Fruit fly (Drosophila melanogaster) whole organism, embryonic: ENCODE measurements around the gene Cyp4d1.
A peak's percentile ranks its signal among the peaks of the same experiment; 100 is the strongest.

Experiments
- Ada2b ChIP-seq: fragments of 200-800 bp; sonication (Bioruptor generic); IDR thresholded peaks from 2 replicates; pipeline ENCODE4 v1.3.6; 2022; ENCODE audit warnings: missing biosample characterization, missing genetic modification characterization
- Atf-2 ChIP-seq: fragments of 200-800 bp; sonication (Bioruptor generic); optimal IDR thresholded peaks from 2 replicates; lab custom pipeline; 2016; ENCODE audit warnings: missing biosample characterization, missing genetic modification characterization
- CG10209 ChIP-seq: fragments of 200-800 bp; sonication (Bioruptor generic); optimal IDR thresholded peaks from 3 replicates; lab custom pipeline; 2017; ENCODE audit warnings: missing biosample characterization, mild to moderate bottlenecking, missing genetic modification characterization, missing genetic modification reagents
- CG10565 ChIP-seq: fragments of 200-800 bp; sonication (Bioruptor generic); optimal IDR thresholded peaks from 3 replicates; lab custom pipeline; 2016; ENCODE audit warnings: missing biosample characterization, mild to moderate bottlenecking, missing genetic modification characterization
- CG11504 ChIP-seq: fragments of 200-800 bp; sonication (Bioruptor generic); optimal IDR thresholded peaks from 3 replicates; lab custom pipeline; 2019; ENCODE audit warnings: missing biosample characterization, mild to moderate bottlenecking, missing genetic modification characterization, moderate library complexity
- CG11560 ChIP-seq: fragments of 200-800 bp; sonication (Bioruptor generic); IDR thresholded peaks from 3 replicates; pipeline ENCODE4 v1.3.6; 2022; ENCODE audit warnings: missing biosample characterization, missing genetic modification characterization
- CG12104 ChIP-seq: fragments of 200-800 bp; sonication (Bioruptor generic); optimal IDR thresholded peaks from 3 replicates; lab custom pipeline; 2016; ENCODE audit warnings: missing biosample characterization, missing genetic modification characterization
- CG13123 ChIP-seq: fragments of 200-800 bp; sonication (Bioruptor generic); optimal IDR thresholded peaks from 2 replicates; lab custom pipeline; 2016; ENCODE audit warnings: missing biosample characterization, missing genetic modification characterization
- CG13424 ChIP-seq: fragments of 200-800 bp; sonication (Bioruptor generic); optimal IDR thresholded peaks from 2 replicates; lab custom pipeline; 2019; ENCODE audit warnings: missing biosample characterization, mild to moderate bottlenecking, missing genetic modification characterization, moderate library complexity
- CG14050 ChIP-seq: fragments of 200-800 bp; sonication (Bioruptor generic); IDR thresholded peaks from 3 replicates; pipeline ENCODE4 v1.3.6; 2022; ENCODE audit warnings: missing biosample characterization, missing genetic modification characterization
- CG16863 ChIP-seq: fragments of 200-800 bp; sonication (Bioruptor generic); optimal IDR thresholded peaks from 3 replicates; lab custom pipeline; 2016; ENCODE audit warnings: missing biosample characterization, missing genetic modification characterization
- CG17829 ChIP-seq: fragments of 200-800 bp; optimal IDR thresholded peaks from 2 replicates; lab custom pipeline; 2019; ENCODE audit warnings: missing biosample characterization, mild to moderate bottlenecking, missing genetic modification characterization, moderate library complexity
- CG1832 ChIP-seq: fragments of 200-800 bp; sonication (Bioruptor generic); optimal IDR thresholded peaks from 2 replicates; lab custom pipeline; 2017; ENCODE audit warnings: missing biosample characterization, mild to moderate bottlenecking, missing genetic modification characterization, inconsistent platforms
- CG30403 ChIP-seq: fragments of 200-800 bp; sonication (Bioruptor generic); optimal IDR thresholded peaks from 3 replicates; lab custom pipeline; 2016; ENCODE audit warnings: missing biosample characterization, missing genetic modification characterization
- CG33557 ChIP-seq: fragments of 200-800 bp; sonication (Bioruptor generic); optimal IDR thresholded peaks from 2 replicates; lab custom pipeline; 2019; ENCODE audit warnings: missing biosample characterization, mild to moderate bottlenecking, missing genetic modification characterization, moderate library complexity
- CG34224 ChIP-seq: fragments of 200-800 bp; sonication (Bioruptor generic); IDR thresholded peaks from 3 replicates; pipeline ENCODE4 v1.3.6; 2022; ENCODE audit warnings: missing biosample characterization, missing genetic modification characterization; ENCODE audit not compliant: partially characterized antibody
- CG4854 ChIP-seq: fragments of 200-800 bp; sonication (Bioruptor generic); optimal IDR thresholded peaks from 2 replicates; lab custom pipeline; 2016; ENCODE audit warnings: missing biosample characterization, missing genetic modification characterization, inconsistent platforms
- CG5953 ChIP-seq: fragments of 200-800 bp; sonication (Bioruptor generic); IDR thresholded peaks from 2 replicates; pipeline ENCODE4 v1.3.6; 2022; ENCODE audit warnings: missing biosample characterization, missing genetic modification characterization
- CG6854 ChIP-seq: fragments of 200-800 bp; sonication (Bioruptor generic); optimal IDR thresholded peaks from 3 replicates; lab custom pipeline; 2017; ENCODE audit warnings: missing biosample characterization, mild to moderate bottlenecking, missing genetic modification characterization
- CG7963 ChIP-seq: fragments of 200-800 bp; sonication (Bioruptor generic); IDR thresholded peaks from 3 replicates; pipeline ENCODE4 v1.3.6; 2022; ENCODE audit warnings: missing biosample characterization, missing genetic modification characterization; ENCODE audit not compliant: partially characterized antibody
- CG8765 ChIP-seq: fragments of 200-800 bp; sonication (Bioruptor generic); IDR thresholded peaks from 2 replicates; pipeline ENCODE4 v1.3.6; 2022; ENCODE audit warnings: missing biosample characterization, missing genetic modification characterization
- CrebB ChIP-seq: fragments of 200-800 bp; sonication (Bioruptor generic); optimal IDR thresholded peaks from 3 replicates; lab custom pipeline; 2018; ENCODE audit warnings: missing biosample characterization, mild to moderate bottlenecking, missing genetic modification characterization
- D ChIP-seq, 2 experiments: fragments of 200-800 bp in 1 of 2; fragments of >200 bp in 1 of 2; sonication (Bioruptor generic) in 1 of 2; optimal IDR thresholded peaks; 2 replicates in 1 of 2; 3 replicates in 1 of 2; lab custom pipeline; 2017; ENCODE audit warnings: mild to moderate bottlenecking in 1 of 2, missing biosample characterization in 1 of 2, missing genetic modification characterization in 1 of 2, missing genetic modification reagents in 1 of 2
- Ets97D ChIP-seq: fragments of 200-800 bp; sonication (Bioruptor generic); optimal IDR thresholded peaks from 3 replicates; lab custom pipeline; 2016; ENCODE audit warnings: missing biosample characterization, missing genetic modification characterization
- H15 ChIP-seq: fragments of 200-800 bp; sonication (Bioruptor generic); IDR thresholded peaks from 3 replicates; pipeline ENCODE4 v1.3.6; 2022; ENCODE audit warnings: missing biosample characterization, missing genetic modification characterization
- HLH54F ChIP-seq: fragments of 200-800 bp; sonication (Bioruptor generic); optimal IDR thresholded peaks from 3 replicates; lab custom pipeline; 2016; ENCODE audit warnings: missing biosample characterization, missing genetic modification characterization
- Lim3 ChIP-seq: fragments of 200-800 bp; sonication (Bioruptor generic); IDR thresholded peaks from 2 replicates; pipeline ENCODE4 v1.3.6; 2022; ENCODE audit warnings: missing biosample characterization, missing genetic modification characterization
- NK7.1 ChIP-seq: fragments of 200-800 bp; sonication (Bioruptor generic); optimal IDR thresholded peaks from 3 replicates; lab custom pipeline; 2016; ENCODE audit warnings: missing biosample characterization, missing genetic modification characterization
- Ravus ChIP-seq: fragments of 200-800 bp; sonication (Bioruptor generic); IDR thresholded peaks from 2 replicates; pipeline ENCODE4 v1.3.6; 2022; ENCODE audit warnings: missing biosample characterization, missing genetic modification characterization
- Six4 ChIP-seq: fragments of 200-800 bp; sonication (Bioruptor generic); optimal IDR thresholded peaks from 2 replicates; lab custom pipeline; 2016; ENCODE audit warnings: missing biosample characterization, missing genetic modification characterization
- Ssrp ChIP-seq: fragments of 200-800 bp; sonication (Bioruptor generic); optimal IDR thresholded peaks from 2 replicates; lab custom pipeline; 2018; ENCODE audit warnings: missing biosample characterization, mild to moderate bottlenecking, missing genetic modification characterization, moderate library complexity
- Stat92E ChIP-seq, 3 experiments: fragments of >200 bp in 2 of 3; fragments of 200-800 bp in 1 of 3; sonication (Bioruptor generic) in 1 of 3; optimal IDR thresholded peaks; 2 replicates each; lab custom pipeline; 2017 to 2019; ENCODE audit warnings: missing biosample characterization in 3 of 3, missing genetic modification characterization in 3 of 3, mild to moderate bottlenecking in 1 of 3, moderate library complexity in 1 of 3
- ac ChIP-seq: fragments of 200-800 bp; sonication (Bioruptor generic); optimal IDR thresholded peaks from 3 replicates; lab custom pipeline; 2017; ENCODE audit warnings: missing biosample characterization, mild to moderate bottlenecking, missing genetic modification characterization
- al ChIP-seq: fragments of 200-800 bp; sonication (Bioruptor generic); IDR thresholded peaks from 2 replicates; pipeline ENCODE4 v1.3.6; 2022; ENCODE audit warnings: missing biosample characterization, missing genetic modification characterization
- ash1 ChIP-seq: fragments of 200-800 bp; sonication (Bioruptor generic); optimal IDR thresholded peaks from 2 replicates; lab custom pipeline; 2018; ENCODE audit warnings: missing biosample characterization, mild to moderate bottlenecking, missing genetic modification characterization
- croc ChIP-seq: fragments of 200-800 bp; sonication (Bioruptor generic); conservative IDR thresholded peaks from 3 replicates; pipeline ENCODE4 v1.3.6; 2022; ENCODE audit warnings: missing biosample characterization, missing genetic modification characterization
- da ChIP-seq: fragments of 200-800 bp; sonication (Bioruptor generic); optimal IDR thresholded peaks from 2 replicates; lab custom pipeline; 2016; ENCODE audit warnings: missing biosample characterization, missing genetic modification characterization
- dati ChIP-seq: fragments of 200-800 bp; sonication (Bioruptor generic); IDR thresholded peaks from 2 replicates; pipeline ENCODE4 v1.3.6; 2022; ENCODE audit warnings: missing biosample characterization, missing genetic modification characterization
- esg ChIP-seq: fragments of 200-800 bp; sonication (Bioruptor generic); conservative IDR thresholded peaks from 2 replicates; pipeline ENCODE4 v1.3.6; 2022; ENCODE audit warnings: missing biosample characterization, missing genetic modification characterization
- gcm2 ChIP-seq: fragments of 200-800 bp; sonication (Bioruptor generic); optimal IDR thresholded peaks from 2 replicates; lab custom pipeline; 2016; ENCODE audit warnings: missing biosample characterization, missing genetic modification characterization
- gem ChIP-seq: fragments of 200-800 bp; sonication (Bioruptor generic); optimal IDR thresholded peaks from 2 replicates; lab custom pipeline; 2019; ENCODE audit warnings: missing biosample characterization, mild to moderate bottlenecking, missing genetic modification characterization, moderate library complexity
- her ChIP-seq: fragments of 200-800 bp; sonication (Bioruptor generic); optimal IDR thresholded peaks from 2 replicates; lab custom pipeline; 2016; ENCODE audit warnings: missing biosample characterization, missing genetic modification characterization
- kah ChIP-seq: fragments of 200-800 bp; sonication (Bioruptor generic); optimal IDR thresholded peaks from 2 replicates; lab custom pipeline; 2018; ENCODE audit warnings: missing biosample characterization, mild to moderate bottlenecking, missing genetic modification characterization
- phol ChIP-seq: fragments of 200-800 bp; sonication (Bioruptor generic); optimal IDR thresholded peaks from 3 replicates; lab custom pipeline; 2018; ENCODE audit warnings: missing biosample characterization, mild to moderate bottlenecking, missing genetic modification characterization, moderate library complexity
- run ChIP-seq: fragments of 200-800 bp; sonication (Bioruptor generic); optimal IDR thresholded peaks from 3 replicates; lab custom pipeline; 2018; ENCODE audit warnings: missing biosample characterization, mild to moderate bottlenecking, missing genetic modification characterization
- sd ChIP-seq: fragments of 200-800 bp; sonication (Bioruptor generic); optimal IDR thresholded peaks from 3 replicates; lab custom pipeline; 2018; ENCODE audit warnings: missing biosample characterization, mild to moderate bottlenecking, missing genetic modification characterization, moderate library complexity
- tll ChIP-seq, 2 experiments: fragments of 200-800 bp in 1 of 2; fragments of >200 bp in 1 of 2; sonication (Bioruptor generic) in 1 of 2; optimal IDR thresholded peaks; 2 replicates each; lab custom pipeline; 2017 to 2019; ENCODE audit warnings: missing biosample characterization in 2 of 2, missing genetic modification characterization in 2 of 2, mild to moderate bottlenecking in 1 of 2, moderate library complexity in 1 of 2
- yki ChIP-seq: fragments of >200 bp; optimal IDR thresholded peaks from 3 replicates; lab custom pipeline; 2018

Cyp4d1 gene

DNA sequence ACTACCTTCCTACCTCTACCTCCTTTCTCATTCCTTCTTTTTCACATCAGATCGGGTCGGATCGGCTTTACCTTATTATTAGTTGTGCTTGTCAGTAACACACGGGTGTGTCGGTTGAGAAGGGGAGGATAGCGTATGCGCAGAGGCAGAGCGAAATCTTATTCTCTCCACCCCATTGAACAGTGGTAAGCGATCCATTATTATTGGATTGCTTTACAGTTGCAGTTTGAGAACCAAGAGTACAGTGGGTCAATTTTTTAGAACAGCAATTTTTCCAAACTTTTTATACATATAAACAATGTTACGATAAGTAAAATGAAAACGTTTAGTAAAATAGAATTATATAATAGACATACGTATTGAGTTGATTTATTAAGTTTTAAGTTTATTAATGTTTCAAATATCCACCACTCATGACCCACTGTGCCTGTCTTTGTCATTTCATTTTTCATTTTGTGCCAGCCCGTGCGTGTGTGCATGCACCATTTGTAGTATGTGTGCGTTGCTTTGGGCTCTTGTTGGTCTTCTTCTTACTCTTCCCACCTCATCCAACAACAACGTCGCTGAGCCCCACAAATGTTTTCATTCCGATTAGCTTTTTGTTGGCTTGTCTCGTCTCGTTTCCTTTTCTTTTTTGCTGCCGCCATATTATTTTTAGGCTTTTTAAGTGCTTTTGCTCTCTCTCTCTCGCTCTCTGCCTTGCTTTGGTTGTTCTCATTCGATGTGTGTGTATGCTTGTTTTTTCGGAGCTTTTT lies 24.2 kb downstream of the Cyp4d1 start (continued):
- TF ChIP-seq CG34224 (GFP tag; lab: Robert Waterston, UW) (peak; percentile 61; the same call in 1 of the 3 replicates), Ssrp (peak; percentile 99), phol (tag; lab: Kevin White, UChicago) (peak; percentile 99), al (GFP tag; lab: Robert Waterston, UW) (peak; percentile 99), CG4854 (GFP tag; lab: Kevin White, UChicago) (peak; percentile 96), ash1 (GFP tag; lab: Kevin White, UChicago) (peak; percentile 85), yki (lab: Kevin White, UChicago) (no peak), sd (tag; lab: Kevin White, UChicago) (peak; percentile 90), gem (peak; percentile 100), D (optimal IDR thresholded peaks at IDR 0.05; lab: Kevin White, UChicago) (no peak), D (GFP tag; optimal IDR thresholded peaks at IDR 0.05; lab: Kevin White, UChicago) (peak; percentile 99), CG12104 (GFP tag; lab: Kevin White, UChicago) (peak; percentile 99), CG10209 (GFP tag; lab: Kevin White, UChicago) (peak; percentile 99), Lim3 (GFP tag; lab: Robert Waterston, UW) (peak; percentile 96), her (GFP tag; lab: Kevin White, UChicago) (peak; percentile 55), CG14050 (GFP tag; lab: Robert Waterston, UW) (peak; percentile 98), kah (GFP tag; lab: Kevin White, UChicago) (peak; percentile 97), run (peak; percentile 99), CG33557 (peak; percentile 99), CG11504 (tag; lab: Kevin White, UChicago) (peak; percentile 98), CG11560 (tag; lab: Robert Waterston, UW) (peak; percentile 91), esg (peak; percentile 99), CrebB (tag; lab: Kevin White, UChicago) (peak; percentile 99), HLH54F (GFP tag; lab: Kevin White, UChicago) (peak; percentile 93), Ada2b (GFP tag; lab: Robert Waterston, UW) (peak; percentile 99), croc (GFP tag; lab: Robert Waterston, UW) (peak; percentile 99), CG13424 (tag; lab: Kevin White, UChicago) (peak; percentile 100), Stat92E (GFP tag; optimal IDR thresholded peaks at IDR 0.05; lab: Kevin White, UChicago) (peak in 1 of 3 experiments; percentile 98), NK7.1 (GFP tag; lab: Kevin White, UChicago) (peak; percentile 78), Atf-2 (GFP tag; lab: Kevin White, UChicago) (peak; percentile 85), CG8765 (peak; percentile 98), Six4 (GFP tag; lab: Kevin White, UChicago) (peak; percentile 98), CG6854 (peak; percentile 99), CG30403 (GFP tag; lab: Kevin White, UChicago) (peak; percentile 97), CG5953 (GFP tag; lab: Robert Waterston, UW) (peak; percentile 96), CG17829 (tag; lab: Kevin White, UChicago) (peak; percentile 99), Ets97D (GFP tag; lab: Kevin White, UChicago) (peak; percentile 46), CG16863 (peak; percentile 89), CG10565 (GFP tag; lab: Kevin White, UChicago) (peak; percentile 96), CG1832 (GFP tag; lab: Kevin White, UChicago) (no peak), ac (GFP tag; lab: Kevin White, UChicago) (peak; percentile 99), gcm2 (peak; percentile 93), da (GFP tag; lab: Kevin White, UChicago) (peak; percentile 84), Ravus (GFP tag; lab: Robert Waterston, UW) (peak; percentile 97), dati (GFP tag; lab: Robert Waterston, UW) (peak; percentile 95), CG13123 (GFP tag; lab: Kevin White, UChicago) (peak; percentile 97), tll (GFP tag; optimal IDR thresholded peaks at IDR 0.05; lab: Kevin White, UChicago) (no peak), CG7963 (GFP tag; lab: Robert Waterston, UW) (peak; percentile 71; the same call in 2 of the 3 replicates), H15 (GFP tag; lab: Robert Waterston, UW) (peak; percentile 98)
